Worm (Caenorhabditis elegans): ENCODE results near the gene cox-16.

Gene cox-16

DNA sequence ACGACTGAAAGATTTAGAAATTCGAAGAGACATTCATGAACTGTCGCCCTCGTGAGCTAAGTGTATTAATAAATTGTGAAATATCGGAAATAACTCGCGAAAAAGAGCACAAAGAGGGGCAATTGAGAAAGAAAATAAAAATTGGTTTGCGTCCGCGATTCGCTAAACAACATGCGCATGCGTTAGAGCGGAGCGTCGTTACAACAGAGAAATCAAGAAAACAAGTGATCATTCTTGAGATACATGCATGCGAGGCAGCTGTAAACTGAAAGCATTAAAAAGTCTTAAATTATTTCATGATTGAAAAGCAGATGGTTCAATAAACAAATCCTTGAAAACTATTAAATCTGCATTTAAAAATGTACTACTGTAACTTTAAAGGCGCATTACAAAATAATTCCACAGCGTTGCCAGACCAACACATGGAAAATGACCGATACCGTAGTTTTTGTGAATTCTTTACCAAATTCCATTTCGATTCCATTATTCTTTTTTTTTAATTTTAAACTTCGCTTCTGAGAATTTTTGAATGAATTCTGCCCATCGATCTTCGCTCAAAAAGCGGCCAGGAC is at the start of gene cox-16, which contains the start of gene syp-2:
cox-16 (minus strand) TSS at position 4 of the 572 bp plus-strand sequence.
syp-2 (plus strand) TSS at position 248 of the 572 bp plus-strand sequence.
- TF ChIP-seq ceh-62 (tag; optimal IDR thresholded peaks at IDR 0.05) = no peak
- no peak for TF ChIP-seq T26A8.4 (GFP tag; IDR thresholded peaks at IDR 0.05)
- peak; percentile 26 for TF ChIP-seq unc-130 (GFP tag; optimal IDR thresholded peaks at IDR 0.05)
- TF ChIP-seq spr-3 (GFP tag; optimal IDR thresholded peaks at IDR 0.05) = no peak
- no peak for TF ChIP-seq gei-8 (GFP tag; optimal IDR thresholded peaks at IDR 0.05)
- TF ChIP-seq hlh-30 (tag; optimal IDR thresholded peaks at IDR 0.05; ENCODE audit: insufficient read depth) = peak; percentile 18
- TF ChIP-seq ZK546.5 (tag; optimal IDR thresholded peaks at IDR 0.05) = no peak
- TF ChIP-seq set-16 (GFP tag; IDR thresholded peaks at IDR 0.05) = no peak
- no peak for TF ChIP-seq egl-43 (GFP tag; IDR thresholded peaks at IDR 0.05)
- TF ChIP-seq nhr-10 (tag; optimal IDR thresholded peaks at IDR 0.05) = no peak
- TF ChIP-seq zip-2 (tag; optimal IDR thresholded peaks at IDR 0.05) = no peak
- TF ChIP-seq daf-12 (tag; optimal IDR thresholded peaks at IDR 0.05) = no peak
- TF ChIP-seq lin-29 (GFP tag; IDR thresholded peaks at IDR 0.05) = no peak
- no peak for TF ChIP-seq nhr-237 (tag; optimal IDR thresholded peaks at IDR 0.05)
- TF ChIP-seq mxl-3 (GFP tag; optimal IDR thresholded peaks at IDR 0.05) = no peak
- no peak for TF ChIP-seq jun-1 (tag; optimal IDR thresholded peaks at IDR 0.05)
- no peak for TF ChIP-seq daf-16 (GFP tag; optimal IDR thresholded peaks at IDR 0.05)
- no peak for TF ChIP-seq daf-16 (tag; optimal IDR thresholded peaks at IDR 0.05)
- TF ChIP-seq lin-13 (GFP tag; optimal IDR thresholded peaks at IDR 0.05) = no peak
- no peak for TF ChIP-seq aly-2 (tag; optimal IDR thresholded peaks at IDR 0.05)
- TF ChIP-seq nhr-111 (GFP tag; optimal IDR thresholded peaks at IDR 0.05) = no peak
- TF ChIP-seq nhr-28 (tag; optimal IDR thresholded peaks at IDR 0.05) = no peak
- TF ChIP-seq snpc-1.2 (GFP tag; IDR thresholded peaks at IDR 0.05) = 0 out of 2 replicates have a peak, but pooled peaks have one; percentile 36
- TF ChIP-seq vab-7 (GFP tag; IDR thresholded peaks at IDR 0.05) = no peak
- TF ChIP-seq egl-27 (tag; optimal IDR thresholded peaks at IDR 0.05) = no peak
- 0 out of 2 replicates have a peak, but pooled peaks have one; percentile 32 for TF ChIP-seq hmg-1.1 (GFP tag; IDR thresholded peaks at IDR 0.05)
- TF ChIP-seq lsy-2 (tag; optimal IDR thresholded peaks at IDR 0.05) = no peak
- no peak for TF ChIP-seq ztf-11 (tag; optimal IDR thresholded peaks at IDR 0.05)
- no peak for TF ChIP-seq D1046.2 (GFP tag; IDR thresholded peaks at IDR 0.05)
- TF ChIP-seq nhr-77 (tag; optimal IDR thresholded peaks at IDR 0.05) = no peak
- no peak for TF ChIP-seq nhr-11 (tag; optimal IDR thresholded peaks at IDR 0.05)
- no peak for TF ChIP-seq zag-1 (tag; optimal IDR thresholded peaks at IDR 0.05)
- no peak for TF ChIP-seq nhr-25 (tag; optimal IDR thresholded peaks at IDR 0.05; ENCODE audit: borderline replicate concordance, insufficient read depth)
- no peak for TF ChIP-seq ctbp-1 (GFP tag; IDR thresholded peaks at IDR 0.05)
- no peak for TF ChIP-seq lim-7 (GFP tag; IDR thresholded peaks at IDR 0.05)
- peak; percentile 97 for TF ChIP-seq Y48G9A.11 (GFP tag; IDR thresholded peaks at IDR 0.05)
- TF ChIP-seq dpl-1 (GFP tag; optimal IDR thresholded peaks at IDR 0.05) = no peak
- TF ChIP-seq T20F7.1 (GFP tag; optimal IDR thresholded peaks at IDR 0.05) = peak; percentile 96
- TF ChIP-seq nhr-42 (GFP tag; IDR thresholded peaks at IDR 0.05) = no peak
- TF ChIP-seq arid-1 (GFP tag; conservative IDR thresholded peaks at IDR 0.05) = no peak
- TF ChIP-seq mes-2 (tag; optimal IDR thresholded peaks at IDR 0.05; ENCODE audit: poor library complexity, severe bottlenecking) = peak; percentile 8
- TF ChIP-seq unc-62 (GFP tag; optimal IDR thresholded peaks at IDR 0.05 in 1 of 2) = no peak
- TF ChIP-seq unc-62 (tag; optimal IDR thresholded peaks at IDR 0.05) = no peak
- TF ChIP-seq Y5F2A.4 (GFP tag; optimal IDR thresholded peaks at IDR 0.05) = no peak
- no peak for TF ChIP-seq ceh-32 (tag; optimal IDR thresholded peaks at IDR 0.05; ENCODE audit: poor library complexity)
- TF ChIP-seq fos-1 (tag; optimal IDR thresholded peaks at IDR 0.05) = no peak
- no peak for TF ChIP-seq madf-5 (GFP tag; IDR thresholded peaks at IDR 0.05)

Data from whole organism, L4 larva.